Worm (Caenorhabditis elegans) whole organism, early embryonic: ENCODE results near the gene srw-34.

Experiments
- ama-1 ChIP-seq: fragments of 150-350 bp; optimal IDR thresholded peaks from 2 replicates; lab custom pipeline; 2014
- ets-7 ChIP-seq: sonication (generic microtip); optimal IDR thresholded peaks from 2 replicates; lab custom pipeline; 2016; ENCODE audit warnings: missing genotype, missing genetic modification characterization, missing compliant biosample characterization
- flt-1 ChIP-seq: fragments of 200-800 bp; sonication (Bioruptor generic); IDR thresholded peaks from 2 replicates; pipeline ENCODE4 v1.3.6; 2022; ENCODE audit warnings: missing genetic modification characterization, missing compliant biosample characterization
- hmg-4 ChIP-seq: fragments of 200-800 bp; sonication (Bioruptor generic); optimal IDR thresholded peaks from 2 replicates; lab custom pipeline; 2018; ENCODE audit warnings: mild to moderate bottlenecking, missing genetic modification characterization, missing compliant biosample characterization
- scrt-1 ChIP-seq: fragments of 200-800 bp; sonication (Bioruptor generic); IDR thresholded peaks from 2 replicates; pipeline ENCODE4 v1.3.6; 2022; ENCODE audit warnings: missing genetic modification characterization, missing compliant biosample characterization
- sea-1 ChIP-seq: fragments of 200-800 bp; sonication (Bioruptor generic); conservative IDR thresholded peaks from 2 replicates; pipeline ENCODE4 v1.3.6; 2022; ENCODE audit warnings: missing genetic modification characterization, missing compliant biosample characterization

DNA sequence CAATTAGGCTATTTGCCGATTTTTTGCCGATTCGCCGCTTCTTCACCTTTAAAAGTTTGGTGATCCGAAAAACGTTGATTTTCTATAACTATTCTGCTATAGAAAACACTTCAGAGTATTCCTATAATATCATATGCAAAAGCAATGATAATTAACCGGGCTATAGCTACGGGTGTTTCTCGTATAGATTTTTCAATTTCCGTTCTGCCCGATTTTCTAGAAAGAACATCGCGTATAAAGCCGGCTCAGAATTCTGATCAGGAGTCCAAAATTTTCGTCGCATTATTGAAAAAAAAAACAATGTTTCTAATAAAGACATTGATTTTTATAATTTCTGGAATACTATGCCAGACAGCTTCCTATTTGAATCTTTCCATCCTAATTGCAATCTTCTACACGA, 28.5 kb upstream of the srw-34 start, which contains the start of gene srbc-65:
- TF ChIP-seq ets-7 (no peak), ama-1 (lab: Kevin White, UChicago) (no peak), scrt-1 (GFP tag; lab: Robert Waterston, UW) (no peak), flt-1 (GFP tag; lab: Robert Waterston, UW) (no peak), sea-1 (GFP tag; lab: Robert Waterston, UW) (no peak), hmg-4 (GFP tag; lab: Kevin White, UChicago) (no peak)
